Fruit fly (Drosophila melanogaster) whole organism, embryonic: ENCODE data around the gene euc.

ENCODE experiments used
- Asciz ChIP-seq: fragments of 200-800 bp; sonication (Bioruptor generic); optimal IDR thresholded peaks from 2 replicates; lab custom pipeline; 2017; ENCODE audit warnings: missing biosample characterization, mild to moderate bottlenecking, missing genetic modification characterization, missing genetic modification reagents
- CG11247 ChIP-seq: fragments of 200-800 bp; sonication (Bioruptor generic); IDR thresholded peaks from 2 replicates; pipeline ENCODE4 v1.3.6; 2022; ENCODE audit warnings: missing biosample characterization, missing genetic modification characterization
- CG12659 ChIP-seq: fragments of 200-800 bp; sonication (Bioruptor generic); optimal IDR thresholded peaks from 3 replicates; lab custom pipeline; 2017; ENCODE audit warnings: mild to moderate bottlenecking, missing biosample characterization, missing genetic modification reagents, missing genetic modification characterization
- CG12744 ChIP-seq: fragments of 200-800 bp; sonication (Bioruptor generic); optimal IDR thresholded peaks from 2 replicates; lab custom pipeline; 2016; ENCODE audit warnings: missing biosample characterization, missing genetic modification characterization
- CG13296 ChIP-seq: fragments of 200-800 bp; sonication (Bioruptor generic); optimal IDR thresholded peaks from 3 replicates; lab custom pipeline; 2018; ENCODE audit warnings: missing biosample characterization, mild to moderate bottlenecking, missing genetic modification characterization
- CG13894 ChIP-seq: fragments of 200-800 bp; sonication (Bioruptor generic); optimal IDR thresholded peaks from 3 replicates; lab custom pipeline; 2018; ENCODE audit warnings: missing biosample characterization, mild to moderate bottlenecking, missing genetic modification characterization, moderate library complexity
- CG17186 ChIP-seq: fragments of 200-800 bp; sonication (Bioruptor generic); optimal IDR thresholded peaks from 3 replicates; lab custom pipeline; 2017; ENCODE audit warnings: missing biosample characterization, missing genetic modification reagents, missing genetic modification characterization
- CG17568 ChIP-seq: fragments of 200-800 bp; sonication (Bioruptor generic); optimal IDR thresholded peaks from 2 replicates; lab custom pipeline; 2018; ENCODE audit warnings: missing biosample characterization, mild to moderate bottlenecking, missing genetic modification characterization, moderate library complexity
- CG30431 ChIP-seq: fragments of 200-800 bp; sonication (Bioruptor generic); optimal IDR thresholded peaks from 2 replicates; lab custom pipeline; 2017; ENCODE audit warnings: missing biosample characterization, missing genetic modification characterization
- CG3065 ChIP-seq: fragments of 200-800 bp; sonication (Bioruptor generic); optimal IDR thresholded peaks from 2 replicates; lab custom pipeline; 2016; ENCODE audit warnings: missing biosample characterization, missing genetic modification characterization
- CG34224 ChIP-seq: fragments of 200-800 bp; sonication (Bioruptor generic); IDR thresholded peaks from 3 replicates; pipeline ENCODE4 v1.3.6; 2022; ENCODE audit warnings: missing biosample characterization, missing genetic modification characterization; ENCODE audit not compliant: partially characterized antibody
- CG4360 ChIP-seq: fragments of 200-800 bp; sonication (Bioruptor generic); IDR thresholded peaks from 2 replicates; pipeline ENCODE4 v1.3.6; 2022; ENCODE audit warnings: missing biosample characterization, missing genetic modification characterization
- CG6654 ChIP-seq: fragments of 200-800 bp; sonication (Bioruptor generic); optimal IDR thresholded peaks from 2 replicates; lab custom pipeline; 2017; ENCODE audit warnings: missing biosample characterization, mild to moderate bottlenecking, missing genetic modification characterization
- CG6791 ChIP-seq: fragments of 200-800 bp; sonication (Bioruptor generic); IDR thresholded peaks from 3 replicates; pipeline ENCODE4 v1.3.6; 2022; ENCODE audit warnings: missing biosample characterization, missing genetic modification characterization; ENCODE audit not compliant: partially characterized antibody
- CG6854 ChIP-seq: fragments of 200-800 bp; sonication (Bioruptor generic); optimal IDR thresholded peaks from 3 replicates; lab custom pipeline; 2017; ENCODE audit warnings: missing biosample characterization, mild to moderate bottlenecking, missing genetic modification characterization
- CG8281 ChIP-seq: fragments of 200-800 bp; sonication (Bioruptor generic); optimal IDR thresholded peaks from 2 replicates; lab custom pipeline; 2018; ENCODE audit warnings: missing biosample characterization, mild to moderate bottlenecking, missing genetic modification characterization, moderate library complexity
- Deaf1 ChIP-seq: fragments of 200-800 bp; optimal IDR thresholded peaks from 3 replicates; lab custom pipeline; 2019; ENCODE audit warnings: missing biosample characterization, mild to moderate bottlenecking, missing genetic modification characterization, moderate library complexity
- E2f1 ChIP-seq: fragments of 200-800 bp; sonication (Bioruptor generic); IDR thresholded peaks from 2 replicates; pipeline ENCODE4 v1.3.6; 2022; ENCODE audit warnings: missing biosample characterization, missing genetic modification characterization
- Ets65A ChIP-seq: fragments of 200-800 bp; sonication (Bioruptor generic); peaks from one replicate; lab custom pipeline; 2016; ENCODE audit warnings: missing biosample characterization, missing genetic modification characterization
- Hr3 ChIP-seq: fragments of 200-800 bp; sonication (Bioruptor generic); optimal IDR thresholded peaks from 3 replicates; lab custom pipeline; 2016; ENCODE audit warnings: missing biosample characterization, missing genetic modification characterization
- MBD-R2 ChIP-seq: fragments of 200-800 bp; sonication (Bioruptor generic); IDR thresholded peaks from 2 replicates; pipeline ENCODE4 v1.3.6; 2022; ENCODE audit warnings: missing biosample characterization, missing genetic modification characterization
- Med ChIP-seq: fragments of 200-800 bp; sonication (Bioruptor generic); peaks from one replicate; lab custom pipeline; 2016; ENCODE audit warnings: missing biosample characterization, missing genetic modification characterization, mild to moderate bottlenecking, inconsistent platforms, moderate library complexity
- Meics ChIP-seq: fragments of 200-800 bp; sonication (Bioruptor generic); optimal IDR thresholded peaks from 2 replicates; lab custom pipeline; 2017; ENCODE audit warnings: missing biosample characterization, mild to moderate bottlenecking, missing genetic modification characterization
- NfI ChIP-seq: fragments of 200-800 bp; sonication (Bioruptor generic); optimal IDR thresholded peaks from 3 replicates; lab custom pipeline; 2018; ENCODE audit warnings: missing biosample characterization, mild to moderate bottlenecking, missing genetic modification characterization, moderate library complexity
- Pdp1 ChIP-seq, 2 experiments: fragments of 200-800 bp; sonication (Bioruptor generic); optimal IDR thresholded peaks; 3 replicates each; lab custom pipeline; 2016; ENCODE audit warnings: missing biosample characterization in 2 of 2, missing genetic modification characterization in 2 of 2, mild to moderate bottlenecking in 1 of 2, moderate library complexity in 1 of 2
- Vsx1 ChIP-seq: fragments of 200-800 bp; sonication (Bioruptor generic); optimal IDR thresholded peaks from 2 replicates; lab custom pipeline; 2017; ENCODE audit warnings: missing biosample characterization, mild to moderate bottlenecking, missing genetic modification characterization, missing genetic modification reagents
- Xrp1 ChIP-seq: fragments of 200-800 bp; sonication (Bioruptor generic); IDR thresholded peaks from 2 replicates; pipeline ENCODE4 v1.3.6; 2022; ENCODE audit warnings: missing biosample characterization, missing genetic modification characterization
- bcd ChIP-seq: fragments of 200-800 bp; sonication (Bioruptor generic); optimal IDR thresholded peaks from 2 replicates; lab custom pipeline; 2017; ENCODE audit warnings: missing biosample characterization, mild to moderate bottlenecking, missing genetic modification characterization
- crc ChIP-seq: fragments of 200-800 bp; sonication (Bioruptor generic); optimal IDR thresholded peaks from 2 replicates; lab custom pipeline; 2016; ENCODE audit warnings: missing biosample characterization, missing genetic modification characterization
- eve ChIP-seq, 2 experiments: fragments of >200 bp; optimal IDR thresholded peaks; 2 replicates each; lab custom pipeline; 2017; ENCODE audit warnings: missing biosample characterization in 2 of 2, missing genetic modification characterization in 2 of 2
- fd102C ChIP-seq: fragments of 200-800 bp; sonication (Bioruptor generic); optimal IDR thresholded peaks from 2 replicates; lab custom pipeline; 2018; ENCODE audit warnings: missing biosample characterization, mild to moderate bottlenecking, missing genetic modification characterization, moderate library complexity
- fd64A ChIP-seq: fragments of 200-800 bp; sonication (Bioruptor generic); optimal IDR thresholded peaks from 3 replicates; lab custom pipeline; 2018; ENCODE audit warnings: missing biosample characterization, mild to moderate bottlenecking, missing genetic modification characterization
- gt ChIP-seq: fragments of 200-800 bp; sonication (Bioruptor generic); IDR thresholded peaks from 2 replicates; pipeline ENCODE4 v1.3.6; 2022; ENCODE audit warnings: missing biosample characterization, missing genetic modification characterization
- h ChIP-seq: fragments of >200 bp; optimal IDR thresholded peaks from 2 replicates; lab custom pipeline; 2017
- ham ChIP-seq: fragments of 200-800 bp; sonication (Bioruptor generic); IDR thresholded peaks from 2 replicates; pipeline ENCODE4 v1.3.6; 2022; ENCODE audit warnings: missing biosample characterization, missing genetic modification characterization
- jing ChIP-seq: fragments of 200-800 bp; sonication (Bioruptor generic); optimal IDR thresholded peaks from 2 replicates; lab custom pipeline; 2018; ENCODE audit warnings: missing biosample characterization, mild to moderate bottlenecking, missing genetic modification characterization
- lmd ChIP-seq: fragments of 200-800 bp; sonication (Bioruptor generic); IDR thresholded peaks from 2 replicates; pipeline ENCODE4 v1.3.6; 2022; ENCODE audit warnings: missing biosample characterization, missing genetic modification characterization
- lola ChIP-seq, 3 experiments: fragments of >200 bp in 2 of 3; fragments of 200-800 bp in 1 of 3; sonication (Bioruptor generic) in 1 of 3; optimal IDR thresholded peaks; 2 replicates each; lab custom pipeline; 2017 to 2019; ENCODE audit warnings: missing biosample characterization in 3 of 3, missing genetic modification characterization in 3 of 3, mild to moderate bottlenecking in 1 of 3, moderate library complexity in 1 of 3
- p53 ChIP-seq: fragments of 200-800 bp; sonication (Bioruptor generic); optimal IDR thresholded peaks from 2 replicates; lab custom pipeline; 2016; ENCODE audit warnings: missing biosample characterization, missing genetic modification characterization
- pfk ChIP-seq: fragments of 200-800 bp; sonication (Bioruptor generic); optimal IDR thresholded peaks from 2 replicates; lab custom pipeline; 2018; ENCODE audit warnings: missing biosample characterization, mild to moderate bottlenecking, missing genetic modification characterization, moderate library complexity
- pum ChIP-seq: fragments of 200-800 bp; sonication (Bioruptor generic); optimal IDR thresholded peaks from 2 replicates; lab custom pipeline; 2016; ENCODE audit warnings: missing biosample characterization, missing genetic modification characterization
- sens-2 ChIP-seq: fragments of 200-800 bp; sonication (Bioruptor generic); IDR thresholded peaks from 2 replicates; pipeline ENCODE4 v1.3.6; 2022; ENCODE audit warnings: missing biosample characterization, missing genetic modification characterization
- sr ChIP-seq: fragments of 200-800 bp; sonication (Bioruptor generic); IDR thresholded peaks from 3 replicates; pipeline ENCODE4 v1.3.6; 2022; ENCODE audit warnings: missing biosample characterization, missing genetic modification characterization
- tgo ChIP-seq: fragments of 200-800 bp; sonication (Bioruptor generic); IDR thresholded peaks from 3 replicates; pipeline ENCODE4 v1.3.6; 2022; ENCODE audit warnings: missing biosample characterization, missing genetic modification characterization
- tin ChIP-seq: fragments of 200-800 bp; sonication (Bioruptor generic); optimal IDR thresholded peaks from 3 replicates; lab custom pipeline; 2016; ENCODE audit warnings: missing biosample characterization, missing genetic modification characterization
- tio ChIP-seq: fragments of 200-800 bp; sonication (Bioruptor generic); optimal IDR thresholded peaks from 2 replicates; lab custom pipeline; 2017; ENCODE audit warnings: missing biosample characterization, missing genetic modification characterization, inconsistent platforms
- vnd ChIP-seq: fragments of 200-800 bp; sonication (Bioruptor generic); IDR thresholded peaks from 3 replicates; pipeline ENCODE4 v1.3.6; 2022; ENCODE audit warnings: missing biosample characterization, missing genetic modification characterization; ENCODE audit not compliant: partially characterized antibody
- vvl ChIP-seq: fragments of 200-800 bp; sonication (Bioruptor generic); IDR thresholded peaks from 2 replicates; pipeline ENCODE4 v1.3.6; 2022; ENCODE audit warnings: missing biosample characterization, missing genetic modification characterization
- zfh2 ChIP-seq: fragments of 200-800 bp; sonication (Bioruptor generic); optimal IDR thresholded peaks from 2 replicates; lab custom pipeline; 2016; ENCODE audit warnings: missing biosample characterization, missing genetic modification characterization

The euc gene

DNA sequence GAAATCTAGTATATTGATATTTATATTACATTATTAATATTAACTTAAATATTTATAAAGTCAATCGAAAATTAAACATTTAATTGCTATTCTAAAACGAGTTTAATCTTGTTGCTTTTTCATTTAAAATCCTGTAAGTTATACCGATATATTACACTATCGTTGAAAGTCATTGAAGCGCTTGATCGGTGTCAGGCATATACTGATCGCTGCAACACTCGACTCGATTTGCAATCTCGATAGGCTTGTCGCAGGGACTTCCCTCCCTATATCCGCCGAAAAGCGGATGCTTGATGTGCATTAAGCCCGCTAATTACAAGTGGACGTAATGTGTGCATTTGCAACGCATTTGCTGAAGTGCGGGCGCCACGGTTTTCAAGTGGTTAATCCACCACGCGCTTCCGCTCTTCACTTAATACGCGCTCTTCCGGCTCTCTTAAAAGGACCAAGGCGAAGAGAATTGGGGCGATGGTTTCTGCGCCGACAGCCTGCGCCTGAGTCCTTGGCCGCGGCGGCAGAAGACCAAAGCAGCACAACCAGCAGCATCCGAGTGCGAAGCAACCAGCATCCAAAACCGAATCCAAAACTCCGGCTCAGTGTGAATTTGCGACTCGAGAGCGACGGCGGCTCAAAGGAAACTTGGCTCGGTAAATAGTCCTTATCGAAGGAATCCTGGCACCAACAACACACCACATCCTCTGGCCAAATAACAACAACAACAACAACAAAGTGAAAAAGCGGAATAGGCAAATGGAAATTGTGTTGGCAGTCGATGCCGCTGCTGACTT lies 49.5 kb downstream of the euc start, which contains the start of gene CG42613 (continued):
- TF ChIP-seq crc (GFP tag; lab: Kevin White, UChicago): peak; percentile 23
- no peak for TF ChIP-seq ham (GFP tag; lab: Robert Waterston, UW)
- peak; percentile 66 for TF ChIP-seq CG11247 (GFP tag; lab: Robert Waterston, UW)
- TF ChIP-seq CG13296: peak; percentile 66
- peak; percentile 50 for TF ChIP-seq p53
- no peak for TF ChIP-seq vnd (GFP tag; lab: Robert Waterston, UW)
- peak; percentile 78 for TF ChIP-seq CG6791 (GFP tag; lab: Robert Waterston, UW)
- peak; percentile 57; the same call in 1 of the 2 replicates for TF ChIP-seq vvl (GFP tag; lab: Robert Waterston, UW)
- TF ChIP-seq NfI (GFP tag; lab: Kevin White, UChicago): peak; percentile 82
- TF ChIP-seq tio: peak; percentile 56
- peak; percentile 81 for TF ChIP-seq Asciz (GFP tag; lab: Kevin White, UChicago)
- peak; percentile 2 for TF ChIP-seq CG3065 (GFP tag; lab: Kevin White, UChicago)
- peak; percentile 42; the same call in 1 of the 2 replicates for TF ChIP-seq CG4360 (GFP tag; lab: Robert Waterston, UW)
- peak; percentile 87 for TF ChIP-seq Meics (GFP tag; lab: Kevin White, UChicago)
- TF ChIP-seq fd102C: peak; percentile 74
- peak; percentile 7 for TF ChIP-seq pfk (GFP tag; lab: Kevin White, UChicago)
- peak in 1 of 2 experiments; percentile 20 for TF ChIP-seq Pdp1 (GFP tag; optimal IDR thresholded peaks at IDR 0.05; lab: Kevin White, UChicago)
- TF ChIP-seq fd64A: peak; percentile 80
- TF ChIP-seq MBD-R2: peak; percentile 37
- TF ChIP-seq Xrp1 (GFP tag; lab: Robert Waterston, UW): peak; percentile 5; the same call in 1 of the 2 replicates
- TF ChIP-seq E2f1 (GFP tag; lab: Robert Waterston, UW): peak; percentile 45
- TF ChIP-seq zfh2 (GFP tag; lab: Kevin White, UChicago): peak; percentile 9
- TF ChIP-seq pum (GFP tag; lab: Kevin White, UChicago): peak; percentile 16
- peak; percentile 72 for TF ChIP-seq CG17186
- TF ChIP-seq Deaf1 (tag; lab: Kevin White, UChicago): peak; percentile 72
- TF ChIP-seq h (lab: Kevin White, UChicago): no peak
- peak; percentile 17 for TF ChIP-seq tin (GFP tag; lab: Kevin White, UChicago)
- TF ChIP-seq CG13894 (tag; lab: Kevin White, UChicago): no peak
- TF ChIP-seq sens-2: 0 out of 2 replicates have a peak, but pooled peaks have one; percentile 47
- TF ChIP-seq lola (GFP tag; optimal IDR thresholded peaks at IDR 0.05; lab: Kevin White, UChicago): peak in 1 of 3 experiments; percentile 50
- TF ChIP-seq CG8281 (tag; lab: Kevin White, UChicago): no peak
- no peak for TF ChIP-seq eve (GFP tag; optimal IDR thresholded peaks at IDR 0.05; lab: Kevin White, UChicago)
- peak; percentile 68; the same call in 1 of the 3 replicates for TF ChIP-seq CG34224 (GFP tag; lab: Robert Waterston, UW)
- TF ChIP-seq Vsx1 (GFP tag; lab: Kevin White, UChicago): peak; percentile 78
- TF ChIP-seq Ets65A (GFP tag; lab: Kevin White, UChicago): peak; percentile 92
- peak; percentile 73 for TF ChIP-seq CG12659 (GFP tag; lab: Kevin White, UChicago)
- peak; percentile 86 for TF ChIP-seq bcd (GFP tag; lab: Kevin White, UChicago)
- peak; percentile 25 for TF ChIP-seq jing (GFP tag; lab: Kevin White, UChicago)
- TF ChIP-seq Med (GFP tag; lab: Kevin White, UChicago): peak; percentile 34
- TF ChIP-seq tgo (GFP tag; lab: Robert Waterston, UW): no peak
- peak; percentile 20 for TF ChIP-seq CG6854 (GFP tag; lab: Kevin White, UChicago)
- TF ChIP-seq CG6654: peak; percentile 35
- TF ChIP-seq CG30431 (GFP tag; lab: Kevin White, UChicago): peak; percentile 52
- no peak; the same call in 1 of the 2 replicates for TF ChIP-seq gt (GFP tag; lab: Robert Waterston, UW)
- peak; percentile 93 for TF ChIP-seq Hr3 (GFP tag; lab: Kevin White, UChicago)
- TF ChIP-seq lmd: no peak
- peak; percentile 59 for TF ChIP-seq CG12744
- no peak; the same call in 2 of the 3 replicates for TF ChIP-seq sr (GFP tag; lab: Robert Waterston, UW)
- peak; percentile 63 for TF ChIP-seq CG17568 (GFP tag; lab: Kevin White, UChicago)
